Worm (Caenorhabditis elegans) whole organism, L4/young adult: ENCODE data around the gene F26A10.2.

Source experiments
- W03F9.2 ChIP-seq: fragments of 150-350 bp; optimal IDR thresholded peaks from 2 replicates; lab custom pipeline; 2014; ENCODE audit warnings: missing biosample characterization, missing genetic modification characterization
- dao-5 ChIP-seq: sonication (generic microtip); optimal IDR thresholded peaks from 2 replicates; lab custom pipeline; 2016; ENCODE audit warnings: missing genotype, missing genetic modification characterization, moderate library complexity, missing compliant biosample characterization

- TF ChIP-seq dao-5 (no peak), W03F9.2 (no peak)
Measured at ce11 chrX:7585610-7586259, 59.5 kb downstream of the F26A10.2 start, which contains the start of gene adt-2.
